Fruit fly (Drosophila melanogaster) whole organism, embryonic: ENCODE data around the gene CG3604.

ENCODE experiments used
- Aef1 ChIP-seq: fragments of 200-800 bp; sonication (Bioruptor generic); IDR thresholded peaks from 3 replicates; pipeline ENCODE4 v1.3.6; 2022; ENCODE audit warnings: missing biosample characterization, missing genetic modification characterization
- Atf3 ChIP-seq: fragments of 200-800 bp; sonication (Bioruptor generic); optimal IDR thresholded peaks from 3 replicates; lab custom pipeline; 2016; ENCODE audit warnings: missing biosample characterization, missing genetic modification characterization
- Atf6 ChIP-seq: fragments of 200-800 bp; sonication (Bioruptor generic); IDR thresholded peaks from 2 replicates; pipeline ENCODE4 v1.3.6; 2022; ENCODE audit warnings: missing biosample characterization, missing genetic modification characterization
- B-H1 ChIP-seq: fragments of 200-800 bp; sonication (Bioruptor generic); IDR thresholded peaks from 3 replicates; pipeline ENCODE4 v1.3.6; 2022; ENCODE audit warnings: missing biosample characterization, missing genetic modification characterization
- CG1024 ChIP-seq: fragments of 200-800 bp; sonication (Bioruptor generic); IDR thresholded peaks from 2 replicates; pipeline ENCODE4 v1.3.6; 2022; ENCODE audit warnings: missing biosample characterization, missing genetic modification characterization
- CG11247 ChIP-seq: fragments of 200-800 bp; sonication (Bioruptor generic); IDR thresholded peaks from 2 replicates; pipeline ENCODE4 v1.3.6; 2022; ENCODE audit warnings: missing biosample characterization, missing genetic modification characterization
- CG11695 ChIP-seq: fragments of 200-800 bp; sonication (Bioruptor generic); IDR thresholded peaks from 3 replicates; pipeline ENCODE4 v1.3.6; 2022; ENCODE audit warnings: missing biosample characterization, missing genetic modification characterization
- CG12299 ChIP-seq: fragments of 200-800 bp; sonication (Bioruptor generic); optimal IDR thresholded peaks from 2 replicates; lab custom pipeline; 2018; ENCODE audit warnings: missing biosample characterization, mild to moderate bottlenecking, missing genetic modification characterization
- CG12942 ChIP-seq: fragments of 200-800 bp; sonication (Bioruptor generic); optimal IDR thresholded peaks from 3 replicates; lab custom pipeline; 2016; ENCODE audit warnings: missing biosample characterization, missing genetic modification characterization
- CG14965 ChIP-seq: fragments of 200-800 bp; sonication (Bioruptor generic); optimal IDR thresholded peaks from 2 replicates; lab custom pipeline; 2016; ENCODE audit warnings: missing biosample characterization, missing genetic modification characterization, borderline replicate concordance
- CG1603 ChIP-seq: fragments of 200-800 bp; sonication (Bioruptor generic); optimal IDR thresholded peaks from 2 replicates; lab custom pipeline; 2019; ENCODE audit warnings: missing biosample characterization, mild to moderate bottlenecking, missing genetic modification characterization, moderate library complexity
- CG17802 ChIP-seq: fragments of 200-800 bp; sonication (Bioruptor generic); optimal IDR thresholded peaks from 2 replicates; lab custom pipeline; 2018; ENCODE audit warnings: missing biosample characterization, mild to moderate bottlenecking, missing genetic modification characterization, moderate library complexity
- CG2129 ChIP-seq: fragments of 200-800 bp; sonication (Bioruptor generic); IDR thresholded peaks from 2 replicates; pipeline ENCODE4 v1.3.6; 2022; ENCODE audit warnings: missing biosample characterization, missing genetic modification characterization; ENCODE audit not compliant: partially characterized antibody
- CG31441 ChIP-seq: fragments of 200-800 bp; sonication (Bioruptor generic); IDR thresholded peaks from 2 replicates; pipeline ENCODE4 v1.3.6; 2022; ENCODE audit warnings: missing biosample characterization, missing genetic modification characterization
- CG34422 ChIP-seq: fragments of 200-800 bp; sonication (Bioruptor generic); IDR thresholded peaks from 3 replicates; pipeline ENCODE4 v1.3.6; 2022; ENCODE audit warnings: missing biosample characterization, missing genetic modification characterization
- CG4617 ChIP-seq: fragments of 200-800 bp; sonication (Bioruptor generic); optimal IDR thresholded peaks from 3 replicates; lab custom pipeline; 2016; ENCODE audit warnings: missing biosample characterization, missing genetic modification characterization, borderline replicate concordance
- CG4730 ChIP-seq: fragments of 200-800 bp; sonication (Bioruptor generic); IDR thresholded peaks from 2 replicates; pipeline ENCODE4 v1.3.6; 2022; ENCODE audit warnings: missing biosample characterization, missing genetic modification characterization
- CG5953 ChIP-seq: fragments of 200-800 bp; sonication (Bioruptor generic); IDR thresholded peaks from 2 replicates; pipeline ENCODE4 v1.3.6; 2022; ENCODE audit warnings: missing biosample characterization, missing genetic modification characterization
- CG6654 ChIP-seq: fragments of 200-800 bp; sonication (Bioruptor generic); optimal IDR thresholded peaks from 2 replicates; lab custom pipeline; 2017; ENCODE audit warnings: missing biosample characterization, mild to moderate bottlenecking, missing genetic modification characterization
- CG6683 ChIP-seq: fragments of 200-800 bp; sonication (Bioruptor generic); optimal IDR thresholded peaks from 2 replicates; lab custom pipeline; 2017; ENCODE audit warnings: missing biosample characterization, mild to moderate bottlenecking, missing genetic modification characterization, missing genetic modification reagents
- CG8765 ChIP-seq: fragments of 200-800 bp; sonication (Bioruptor generic); IDR thresholded peaks from 2 replicates; pipeline ENCODE4 v1.3.6; 2022; ENCODE audit warnings: missing biosample characterization, missing genetic modification characterization
- CG8944 ChIP-seq: fragments of 200-800 bp; sonication (Bioruptor generic); optimal IDR thresholded peaks from 3 replicates; lab custom pipeline; 2016; ENCODE audit warnings: missing biosample characterization, missing genetic modification characterization
- CG9437 ChIP-seq: fragments of 200-800 bp; sonication (Bioruptor generic); optimal IDR thresholded peaks from 2 replicates; lab custom pipeline; 2018; ENCODE audit warnings: missing biosample characterization, mild to moderate bottlenecking, missing genetic modification characterization
- CkIIα-i1 ChIP-seq: fragments of 200-800 bp; sonication (Bioruptor generic); IDR thresholded peaks from 2 replicates; pipeline ENCODE4 v1.3.6; 2022; ENCODE audit warnings: missing biosample characterization, missing genetic modification characterization
- Dip2 ChIP-seq: fragments of 200-800 bp; sonication (Bioruptor generic); IDR thresholded peaks from 2 replicates; pipeline ENCODE4 v1.3.6; 2022; ENCODE audit warnings: missing biosample characterization, missing genetic modification characterization
- ERR ChIP-seq: fragments of 200-800 bp; sonication (Bioruptor generic); optimal IDR thresholded peaks from 2 replicates; lab custom pipeline; 2016; ENCODE audit warnings: missing biosample characterization, missing genetic modification characterization
- Eip74EF ChIP-seq, 2 experiments: fragments of 200-800 bp in 1 of 2; fragments of >200 bp in 1 of 2; sonication (Bioruptor generic) in 1 of 2; optimal IDR thresholded peaks; 2 replicates each; lab custom pipeline; 2017 to 2019; ENCODE audit warnings: missing biosample characterization in 2 of 2, missing genetic modification characterization in 2 of 2, mild to moderate bottlenecking in 1 of 2, moderate library complexity in 1 of 2
- HLH54F ChIP-seq: fragments of 200-800 bp; sonication (Bioruptor generic); optimal IDR thresholded peaks from 3 replicates; lab custom pipeline; 2016; ENCODE audit warnings: missing biosample characterization, missing genetic modification characterization
- Lhr ChIP-seq: fragments of 200-800 bp; sonication (Bioruptor generic); optimal IDR thresholded peaks from 3 replicates; lab custom pipeline; 2017; ENCODE audit warnings: mild to moderate bottlenecking, missing biosample characterization, missing genetic modification reagents, missing genetic modification characterization
- Six4 ChIP-seq: fragments of 200-800 bp; sonication (Bioruptor generic); optimal IDR thresholded peaks from 2 replicates; lab custom pipeline; 2016; ENCODE audit warnings: missing biosample characterization, missing genetic modification characterization
- Sox102F ChIP-seq: fragments of 200-800 bp; sonication (Bioruptor generic); optimal IDR thresholded peaks from 2 replicates; lab custom pipeline; 2018; ENCODE audit warnings: missing biosample characterization, mild to moderate bottlenecking, missing genetic modification characterization, moderate library complexity
- Xrp1 ChIP-seq: fragments of 200-800 bp; sonication (Bioruptor generic); IDR thresholded peaks from 2 replicates; pipeline ENCODE4 v1.3.6; 2022; ENCODE audit warnings: missing biosample characterization, missing genetic modification characterization
- az2 ChIP-seq: fragments of 200-800 bp; sonication (Bioruptor generic); optimal IDR thresholded peaks from 3 replicates; lab custom pipeline; 2016; ENCODE audit warnings: missing biosample characterization, missing genetic modification characterization
- bigmax ChIP-seq: fragments of 200-800 bp; sonication (Bioruptor generic); optimal IDR thresholded peaks from 2 replicates; lab custom pipeline; 2018; ENCODE audit warnings: missing biosample characterization, mild to moderate bottlenecking, missing genetic modification characterization
- danr ChIP-seq: fragments of 200-800 bp; sonication (Bioruptor generic); IDR thresholded peaks from 2 replicates; pipeline ENCODE4 v1.3.6; 2022; ENCODE audit warnings: missing biosample characterization, missing genetic modification characterization
- disco-r ChIP-seq: fragments of 200-800 bp; sonication (Bioruptor generic); optimal IDR thresholded peaks from 2 replicates; lab custom pipeline; 2016; ENCODE audit warnings: missing biosample characterization, missing genetic modification characterization
- dpn ChIP-seq, 2 experiments: fragments of 200-800 bp; sonication (Bioruptor generic); optimal IDR thresholded peaks; 3 replicates each; lab custom pipeline; 2016; ENCODE audit warnings: missing biosample characterization in 2 of 2, missing genetic modification characterization in 2 of 2
- en ChIP-seq: fragments of 200-800 bp; sonication (Bioruptor generic); optimal IDR thresholded peaks from 2 replicates; lab custom pipeline; 2016; ENCODE audit warnings: missing biosample characterization, missing genetic modification characterization
- gce ChIP-seq: fragments of 200-800 bp; sonication (Bioruptor generic); IDR thresholded peaks from 3 replicates; pipeline ENCODE4 v1.3.6; 2022; ENCODE audit warnings: missing biosample characterization, missing genetic modification characterization
- grn ChIP-seq: fragments of 200-800 bp; sonication (Bioruptor generic); optimal IDR thresholded peaks from 3 replicates; lab custom pipeline; 2017; ENCODE audit warnings: missing biosample characterization, missing genetic modification characterization
- gt ChIP-seq: fragments of 200-800 bp; sonication (Bioruptor generic); IDR thresholded peaks from 2 replicates; pipeline ENCODE4 v1.3.6; 2022; ENCODE audit warnings: missing biosample characterization, missing genetic modification characterization
- hbn ChIP-seq: fragments of 200-800 bp; sonication (Bioruptor generic); IDR thresholded peaks from 2 replicates; pipeline ENCODE4 v1.3.6; 2022; ENCODE audit warnings: missing biosample characterization, missing genetic modification characterization; ENCODE audit not compliant: partially characterized antibody
- nerfin-2 ChIP-seq: fragments of 200-800 bp; sonication (Bioruptor generic); IDR thresholded peaks from 2 replicates; pipeline ENCODE4 v1.3.6; 2022; ENCODE audit warnings: missing biosample characterization, missing genetic modification characterization; ENCODE audit not compliant: partially characterized antibody
- nmo ChIP-seq: fragments of 200-800 bp; sonication (Bioruptor generic); optimal IDR thresholded peaks from 2 replicates; lab custom pipeline; 2018; ENCODE audit warnings: missing biosample characterization, mild to moderate bottlenecking, missing genetic modification characterization, moderate library complexity
- prd ChIP-seq, 3 experiments: fragments of >200 bp in 2 of 3; fragments of 200-800 bp in 1 of 3; sonication (Bioruptor generic) in 1 of 3; optimal IDR thresholded peaks in 2 of 3; IDR thresholded peaks in 1 of 3; 2 replicates in 2 of 3; 3 replicates in 1 of 3; pipeline versions ENCODE4 v1.3.6 to Lab custom; 2017 to 2022; ENCODE audit warnings: missing biosample characterization in 1 of 3, missing genetic modification characterization in 1 of 3
- schlank ChIP-seq: fragments of 200-800 bp; sonication (Bioruptor generic); optimal IDR thresholded peaks from 2 replicates; lab custom pipeline; 2018; ENCODE audit warnings: missing biosample characterization, mild to moderate bottlenecking, missing genetic modification characterization
- sim ChIP-seq: fragments of 200-800 bp; sonication (Bioruptor generic); IDR thresholded peaks from 2 replicates; pipeline ENCODE4 v1.3.6; 2022; ENCODE audit warnings: missing biosample characterization, missing genetic modification characterization
- ttk ChIP-seq: fragments of 200-800 bp; sonication (Bioruptor generic); IDR thresholded peaks from 2 replicates; pipeline ENCODE4 v2.1.2; 2022; ENCODE audit warnings: missing biosample characterization, missing genetic modification characterization
- vfl ChIP-seq: fragments of 200-800 bp; sonication (Bioruptor generic); optimal IDR thresholded peaks from 2 replicates; lab custom pipeline; 2016; ENCODE audit warnings: missing biosample characterization, missing genetic modification characterization
- zfh2 ChIP-seq: fragments of 200-800 bp; sonication (Bioruptor generic); optimal IDR thresholded peaks from 2 replicates; lab custom pipeline; 2016; ENCODE audit warnings: missing biosample characterization, missing genetic modification characterization

Gene CG3604

dm6 chr2L:3655698-3656105, 42.0 kb downstream of the CG3604 start (continued):
- TF ChIP-seq Lhr (GFP tag; lab: Kevin White, UChicago) = peak; percentile 93
- TF ChIP-seq nerfin-2 (GFP tag; lab: Robert Waterston, UW) = no peak
- peak; percentile 93 for TF ChIP-seq CG9437
- TF ChIP-seq danr = peak; percentile 95
- TF ChIP-seq nmo (GFP tag; lab: Kevin White, UChicago) = peak; percentile 98
- peak; percentile 98 for TF ChIP-seq CG34422 (GFP tag; lab: Robert Waterston, UW)
- TF ChIP-seq CG12299 (tag; lab: Kevin White, UChicago) = peak; percentile 98
- peak; percentile 98 for TF ChIP-seq CG1603 (tag; lab: Kevin White, UChicago)
- peak; percentile 96 for TF ChIP-seq CG12942 (GFP tag; lab: Kevin White, UChicago)
- peak; percentile 97 for TF ChIP-seq B-H1 (GFP tag; lab: Robert Waterston, UW)
- TF ChIP-seq prd (optimal IDR thresholded peaks at IDR 0.05; lab: Kevin White, UChicago) = no peak
- TF ChIP-seq prd (GFP tag; IDR thresholded peaks at IDR 0.05; lab: Robert Waterston, UW) = peak; percentile 98
- peak; percentile 95 for TF ChIP-seq CG31441 (GFP tag; lab: Robert Waterston, UW)
- peak; percentile 95 for TF ChIP-seq CG8765 (GFP tag; lab: Robert Waterston, UW)
- TF ChIP-seq dpn (GFP tag; optimal IDR thresholded peaks at IDR 0.05; lab: Kevin White, UChicago) = peak; percentile 98 to 99
- no peak for TF ChIP-seq CG2129 (GFP tag; lab: Robert Waterston, UW)
- peak; percentile 97 for TF ChIP-seq disco-r (GFP tag; lab: Kevin White, UChicago)
- peak; percentile 94 for TF ChIP-seq Atf3 (GFP tag; lab: Kevin White, UChicago)
- peak; percentile 87 for TF ChIP-seq CG14965 (GFP tag; lab: Kevin White, UChicago)
- peak; percentile 97 for TF ChIP-seq ERR (GFP tag; lab: Kevin White, UChicago)
- peak; percentile 91 for TF ChIP-seq CG6654 (GFP tag; lab: Kevin White, UChicago)
- TF ChIP-seq CG4730 = peak; percentile 94
- peak; percentile 92 for TF ChIP-seq sim
- no peak; the same call in 1 of the 2 replicates for TF ChIP-seq Dip2 (GFP tag; lab: Robert Waterston, UW)
- peak; percentile 94 for TF ChIP-seq grn (GFP tag; lab: Kevin White, UChicago)
- TF ChIP-seq ttk = peak; percentile 97
- TF ChIP-seq gt (GFP tag; lab: Robert Waterston, UW) = peak; percentile 95
- TF ChIP-seq Atf6 (GFP tag; lab: Robert Waterston, UW) = peak; percentile 98
- peak in 1 of 2 experiments; percentile 98 for TF ChIP-seq Eip74EF (GFP tag; optimal IDR thresholded peaks at IDR 0.05; lab: Kevin White, UChicago)
- TF ChIP-seq CG11247 (GFP tag; lab: Robert Waterston, UW) = peak; percentile 96
- peak; percentile 97 for TF ChIP-seq CG8944 (GFP tag; lab: Kevin White, UChicago)
- peak; percentile 97 for TF ChIP-seq en (GFP tag; lab: Kevin White, UChicago)
- TF ChIP-seq CkIIα-i1 (GFP tag; lab: Robert Waterston, UW) = peak; percentile 86
- TF ChIP-seq CG5953 (GFP tag; lab: Robert Waterston, UW) = peak; percentile 97
- peak; percentile 99 for TF ChIP-seq CG11695 (GFP tag; lab: Robert Waterston, UW)
- no peak for TF ChIP-seq hbn (GFP tag; lab: Robert Waterston, UW)
- TF ChIP-seq HLH54F (GFP tag; lab: Kevin White, UChicago) = peak; percentile 97
- TF ChIP-seq az2 (GFP tag; lab: Kevin White, UChicago) = peak; percentile 98
- peak; percentile 97 for TF ChIP-seq Aef1 (GFP tag; lab: Robert Waterston, UW)
- peak; percentile 98 for TF ChIP-seq schlank (tag; lab: Kevin White, UChicago)
- TF ChIP-seq CG17802 (tag; lab: Kevin White, UChicago) = peak; percentile 88
- TF ChIP-seq gce (GFP tag; lab: Robert Waterston, UW) = peak; percentile 98
- peak; percentile 94 for TF ChIP-seq CG1024 (GFP tag; lab: Robert Waterston, UW)
- peak; percentile 97 for TF ChIP-seq CG4617 (GFP tag; lab: Kevin White, UChicago)
- peak; percentile 77 for TF ChIP-seq bigmax
- peak; percentile 95 for TF ChIP-seq vfl (GFP tag; lab: Kevin White, UChicago)
- TF ChIP-seq zfh2 = peak; percentile 98
- peak; percentile 99 for TF ChIP-seq Xrp1
- TF ChIP-seq Six4 (GFP tag; lab: Kevin White, UChicago) = peak; percentile 98
- peak; percentile 99 for TF ChIP-seq Sox102F (GFP tag; lab: Kevin White, UChicago)
- TF ChIP-seq CG6683 = peak; percentile 96
